Fruit fly (Drosophila melanogaster): ENCODE results near the gene PGRP-SB1.
A peak's percentile ranks its signal among the peaks of the same experiment; 100 is the strongest.

The PGRP-SB1 gene

dm6 chr3L:16697069-16697468, 30.7 kb downstream of the PGRP-SB1 start (continued):
- peak; percentile 40; the same call in 1 of the 3 replicates for TF ChIP-seq ci (GFP tag; IDR thresholded peaks at IDR 0.05)
- TF ChIP-seq CG18262 (tag; optimal IDR thresholded peaks at IDR 0.05): peak; percentile 57
- no peak for TF ChIP-seq ERR (GFP tag; optimal IDR thresholded peaks at IDR 0.05)
- TF ChIP-seq tgo (GFP tag; IDR thresholded peaks at IDR 0.05): peak; percentile 61; the same call in 2 of the 3 replicates
- no peak for TF ChIP-seq sima (GFP tag; optimal IDR thresholded peaks at IDR 0.05)
- TF ChIP-seq Ets97D (GFP tag; optimal IDR thresholded peaks at IDR 0.05): no peak
- peak; percentile 41; the same call in 1 of the 2 replicates for TF ChIP-seq E2f2 (GFP tag; IDR thresholded peaks at IDR 0.05)
- no peak for TF ChIP-seq schlank (tag; optimal IDR thresholded peaks at IDR 0.05)
- TF ChIP-seq CG14014 (GFP tag; IDR thresholded peaks at IDR 0.05): peak; percentile 38; the same call in 1 of the 2 replicates
- no peak for TF ChIP-seq CkIIα-i1 (GFP tag; IDR thresholded peaks at IDR 0.05)
- peak; percentile 53 for TF ChIP-seq nmo (GFP tag; optimal IDR thresholded peaks at IDR 0.05)
- TF ChIP-seq al (GFP tag; IDR thresholded peaks at IDR 0.05): no peak
- TF ChIP-seq NFAT (GFP tag; IDR thresholded peaks at IDR 0.05): no peak
- TF ChIP-seq CG18476 (GFP tag; optimal IDR thresholded peaks at IDR 0.05): no peak
- no peak for TF ChIP-seq crp (GFP tag; optimal IDR thresholded peaks at IDR 0.05)
- TF ChIP-seq Mrtf (GFP tag; IDR thresholded peaks at IDR 0.05): no peak
- TF ChIP-seq CG7963 (GFP tag; IDR thresholded peaks at IDR 0.05; ENCODE audit: partially characterized antibody): no peak
- no peak for TF ChIP-seq CTCF (GFP tag; optimal IDR thresholded peaks at IDR 0.05)
- TF ChIP-seq H2.0 (GFP tag; IDR thresholded peaks at IDR 0.05): peak; percentile 60
- no peak for TF ChIP-seq Rx (GFP tag; IDR thresholded peaks at IDR 0.05)
- TF ChIP-seq jing (GFP tag; optimal IDR thresholded peaks at IDR 0.05): no peak
- TF ChIP-seq H15 (GFP tag; IDR thresholded peaks at IDR 0.05): no peak
- no peak for TF ChIP-seq mam (GFP tag; optimal IDR thresholded peaks at IDR 0.05)
- TF ChIP-seq CG4730 (GFP tag; IDR thresholded peaks at IDR 0.05): 0 out of 2 replicates have a peak, but pooled peaks have one; percentile 29
- no peak for TF ChIP-seq CG14667 (GFP tag; IDR thresholded peaks at IDR 0.05)
- TF ChIP-seq CG18011 (GFP tag; optimal IDR thresholded peaks at IDR 0.05): no peak
- TF ChIP-seq CG16815 (GFP tag; optimal IDR thresholded peaks at IDR 0.05): no peak
- TF ChIP-seq CG10366 (GFP tag; IDR thresholded peaks at IDR 0.05): peak; percentile 53
- no peak for TF ChIP-seq CG15011 (GFP tag; optimal IDR thresholded peaks at IDR 0.05)
- TF ChIP-seq CG8281 (tag; optimal IDR thresholded peaks at IDR 0.05): no peak
- TF ChIP-seq croc (GFP tag; conservative IDR thresholded peaks at IDR 0.05): no peak
- peak; percentile 46 for TF ChIP-seq tap (tag; optimal IDR thresholded peaks at IDR 0.05)
- TF ChIP-seq HHEX (GFP tag; optimal IDR thresholded peaks at IDR 0.05): no peak
- TF ChIP-seq repo (GFP tag; optimal IDR thresholded peaks at IDR 0.05): no peak
- no peak for TF ChIP-seq CG13624 (GFP tag; optimal IDR thresholded peaks at IDR 0.05)
- TF ChIP-seq CG13894 (tag; optimal IDR thresholded peaks at IDR 0.05): no peak
- no peak for TF ChIP-seq Hand (GFP tag; optimal IDR thresholded peaks at IDR 0.05)
- TF ChIP-seq dm (GFP tag; optimal IDR thresholded peaks at IDR 0.05): no peak
- no peak for TF ChIP-seq CG15696 (tag; optimal IDR thresholded peaks at IDR 0.05)
- TF ChIP-seq CG6854 (GFP tag; optimal IDR thresholded peaks at IDR 0.05): no peak
- TF ChIP-seq E2f1 (GFP tag; IDR thresholded peaks at IDR 0.05): peak; percentile 20; the same call in 1 of the 2 replicates
- TF ChIP-seq CG33213 (GFP tag; optimal IDR thresholded peaks at IDR 0.05): no peak
- TF ChIP-seq CG14441 (GFP tag; IDR thresholded peaks at IDR 0.05): peak; percentile 51
- TF ChIP-seq grau (tag; optimal IDR thresholded peaks at IDR 0.05): peak; percentile 55
- 0 out of 2 replicates have a peak, but pooled peaks have one; percentile 16 for TF ChIP-seq danr (GFP tag; IDR thresholded peaks at IDR 0.05)
- no peak for TF ChIP-seq CG3281 (GFP tag; optimal IDR thresholded peaks at IDR 0.05)
- TF ChIP-seq Doc2 (GFP tag; IDR thresholded peaks at IDR 0.05): no peak
- no peak for TF ChIP-seq Bteb2 (GFP tag; optimal IDR thresholded peaks at IDR 0.05)
- TF ChIP-seq MESR4 (GFP tag; optimal IDR thresholded peaks at IDR 0.05): no peak
- TF ChIP-seq p53 (GFP tag; optimal IDR thresholded peaks at IDR 0.05): no peak
- TF ChIP-seq lilli (GFP tag; optimal IDR thresholded peaks at IDR 0.05): no peak
- no peak for TF ChIP-seq Adf1 (GFP tag; IDR thresholded peaks at IDR 0.05)
- no peak for TF ChIP-seq CG2120 (GFP tag; optimal IDR thresholded peaks at IDR 0.05)

All from whole organism, embryonic.